Fruit fly (Drosophila melanogaster) whole organism, prepupa: ENCODE measurements around the gene Sox100B.
A peak's percentile ranks its signal among the peaks of the same experiment; 100 is the strongest.

Experiments
- Blimp-1 ChIP-seq: fragments of 200-800 bp; sonication (Bioruptor generic); optimal IDR thresholded peaks from 3 replicates; lab custom pipeline; 2017; ENCODE audit warnings: missing biosample characterization, missing genetic modification characterization, mild to moderate bottlenecking, moderate library complexity, missing genetic modification reagents
- CG10631 ChIP-seq: fragments of 200-800 bp; sonication (Bioruptor generic); optimal IDR thresholded peaks from 2 replicates; lab custom pipeline; 2016; ENCODE audit warnings: missing biosample characterization, missing genetic modification characterization
- CG11762 ChIP-seq: fragments of 200-800 bp; sonication (Bioruptor generic); optimal IDR thresholded peaks from 3 replicates; lab custom pipeline; 2016; ENCODE audit warnings: missing biosample characterization, missing genetic modification characterization; ENCODE audit not compliant: insufficient read depth
- CG11902 ChIP-seq: fragments of 200-800 bp; sonication (Bioruptor generic); optimal IDR thresholded peaks from 3 replicates; lab custom pipeline; 2016; ENCODE audit warnings: missing biosample characterization, missing genetic modification characterization
- CG15336 ChIP-seq: fragments of 200-800 bp; sonication (Bioruptor generic); IDR thresholded peaks from 2 replicates; pipeline ENCODE4 v1.3.6; 2022; ENCODE audit warnings: missing biosample characterization, missing genetic modification characterization
- CG1621 ChIP-seq: fragments of 200-800 bp; sonication (Bioruptor generic); optimal IDR thresholded peaks from 3 replicates; lab custom pipeline; 2018; ENCODE audit warnings: missing biosample characterization, mild to moderate bottlenecking, missing genetic modification characterization
- CG16779 ChIP-seq: fragments of 200-800 bp; sonication (Bioruptor generic); optimal IDR thresholded peaks from 3 replicates; lab custom pipeline; 2017; ENCODE audit warnings: missing biosample characterization, mild to moderate bottlenecking, missing genetic modification characterization
- CG31627 ChIP-seq: fragments of 200-800 bp; sonication (Bioruptor generic); optimal IDR thresholded peaks from 3 replicates; lab custom pipeline; 2016; ENCODE audit warnings: missing biosample characterization, missing genetic modification characterization
- CG32006 ChIP-seq: fragments of 200-800 bp; sonication (Bioruptor generic); optimal IDR thresholded peaks from 3 replicates; lab custom pipeline; 2017; ENCODE audit warnings: missing biosample characterization, mild to moderate bottlenecking, missing genetic modification characterization
- CG6276 ChIP-seq: fragments of 200-800 bp; sonication (Bioruptor generic); optimal IDR thresholded peaks from 2 replicates; lab custom pipeline; 2017; ENCODE audit warnings: missing biosample characterization, mild to moderate bottlenecking, missing genetic modification characterization
- CG6854 ChIP-seq: fragments of 200-800 bp; sonication (Bioruptor generic); optimal IDR thresholded peaks from 2 replicates; lab custom pipeline; 2017; ENCODE audit warnings: missing biosample characterization, mild to moderate bottlenecking, missing genetic modification characterization
- CG7368 ChIP-seq: fragments of 200-800 bp; sonication (Bioruptor generic); optimal IDR thresholded peaks from 3 replicates; lab custom pipeline; 2016; ENCODE audit warnings: missing biosample characterization, missing genetic modification characterization
- CG8119 ChIP-seq: fragments of 200-800 bp; sonication (Bioruptor generic); IDR thresholded peaks from 3 replicates; pipeline ENCODE4 v1.3.6; 2022; ENCODE audit warnings: missing biosample characterization, missing genetic modification characterization
- CG8319 ChIP-seq: fragments of 200-800 bp; sonication (Bioruptor generic); optimal IDR thresholded peaks from 3 replicates; lab custom pipeline; 2016; ENCODE audit warnings: missing biosample characterization, missing genetic modification characterization
- Eip75B ChIP-seq: fragments of 200-800 bp; sonication (Bioruptor generic); optimal IDR thresholded peaks from 3 replicates; lab custom pipeline; 2016; ENCODE audit warnings: missing biosample characterization, missing genetic modification characterization
- Eip78C ChIP-seq: fragments of 200-800 bp; sonication (Bioruptor generic); peaks from one replicate; lab custom pipeline; 2016; ENCODE audit warnings: missing biosample characterization, missing genetic modification characterization
- Ets21C ChIP-seq: fragments of 200-800 bp; sonication (Bioruptor generic); optimal IDR thresholded peaks from 3 replicates; lab custom pipeline; 2016; ENCODE audit warnings: missing biosample characterization, missing genetic modification characterization
- Ets96B ChIP-seq: fragments of 200-800 bp; optimal IDR thresholded peaks from 2 replicates; lab custom pipeline; 2019; ENCODE audit warnings: missing biosample characterization, mild to moderate bottlenecking, missing genetic modification characterization, moderate library complexity
- Hr39 ChIP-seq: fragments of 200-800 bp; sonication (Bioruptor generic); optimal IDR thresholded peaks from 2 replicates; lab custom pipeline; 2016; ENCODE audit warnings: missing biosample characterization, missing genetic modification characterization
- Lpt ChIP-seq: fragments of 200-800 bp; sonication (Bioruptor generic); optimal IDR thresholded peaks from 3 replicates; lab custom pipeline; 2016; ENCODE audit warnings: missing biosample characterization, missing genetic modification characterization
- Met ChIP-seq: fragments of 200-800 bp; sonication (Bioruptor generic); optimal IDR thresholded peaks from 3 replicates; lab custom pipeline; 2016; ENCODE audit warnings: missing biosample characterization, missing genetic modification characterization
- Smox ChIP-seq: fragments of 200-800 bp; sonication (Bioruptor generic); optimal IDR thresholded peaks from 3 replicates; lab custom pipeline; 2016; ENCODE audit warnings: missing biosample characterization, missing genetic modification characterization
- Sox14 ChIP-seq: fragments of 200-800 bp; sonication (Bioruptor generic); optimal IDR thresholded peaks from 3 replicates; lab custom pipeline; 2016; ENCODE audit warnings: missing biosample characterization, missing genetic modification characterization
- Sox15 ChIP-seq: fragments of 200-800 bp; sonication (Bioruptor generic); optimal IDR thresholded peaks from 3 replicates; lab custom pipeline; 2016; ENCODE audit warnings: missing biosample characterization, missing genetic modification characterization
- achi ChIP-seq: fragments of 200-800 bp; sonication (Bioruptor generic); optimal IDR thresholded peaks from 3 replicates; lab custom pipeline; 2016; ENCODE audit warnings: missing biosample characterization, missing genetic modification characterization
- acj6 ChIP-seq: fragments of 200-800 bp; sonication (Bioruptor generic); optimal IDR thresholded peaks from 3 replicates; lab custom pipeline; 2016; ENCODE audit warnings: missing biosample characterization, missing genetic modification characterization
- dsx ChIP-seq: fragments of 200-800 bp; optimal IDR thresholded peaks from 3 replicates; lab custom pipeline; 2019; ENCODE audit warnings: missing biosample characterization, mild to moderate bottlenecking, missing genetic modification characterization, moderate library complexity; ENCODE audit not compliant: poor library complexity, severe bottlenecking
- eg ChIP-seq: fragments of 200-800 bp; sonication (Bioruptor generic); IDR thresholded peaks from 3 replicates; pipeline ENCODE4 v1.3.6; 2022; ENCODE audit warnings: missing biosample characterization, missing genetic modification characterization
- esn ChIP-seq: fragments of 200-800 bp; sonication (Bioruptor generic); optimal IDR thresholded peaks from 2 replicates; lab custom pipeline; 2016; ENCODE audit warnings: missing biosample characterization, mild to moderate bottlenecking, missing genetic modification characterization, moderate library complexity
- fkh ChIP-seq: fragments of 200-800 bp; sonication (Bioruptor generic); optimal IDR thresholded peaks from 3 replicates; lab custom pipeline; 2017; ENCODE audit warnings: missing biosample characterization, mild to moderate bottlenecking, missing genetic modification characterization, moderate library complexity
- lz ChIP-seq: fragments of 200-800 bp; sonication (Bioruptor generic); optimal IDR thresholded peaks from 3 replicates; lab custom pipeline; 2016; ENCODE audit warnings: missing biosample characterization, missing genetic modification characterization
- net ChIP-seq: fragments of 200-800 bp; sonication (Bioruptor generic); optimal IDR thresholded peaks from 3 replicates; lab custom pipeline; 2016; ENCODE audit warnings: missing biosample characterization, missing genetic modification characterization
- pdm3 ChIP-seq: fragments of 200-800 bp; sonication (Bioruptor generic); optimal IDR thresholded peaks from 3 replicates; lab custom pipeline; 2016; ENCODE audit warnings: missing biosample characterization, missing genetic modification characterization
- ss ChIP-seq, 2 experiments: fragments of 200-800 bp; sonication (Bioruptor generic); optimal IDR thresholded peaks; 2 replicates in 1 of 2; 3 replicates in 1 of 2; lab custom pipeline; 2017 to 2018; ENCODE audit warnings: mild to moderate bottlenecking in 2 of 2, missing biosample characterization in 2 of 2, missing genetic modification characterization in 2 of 2, moderate library complexity in 1 of 2
- svp ChIP-seq: fragments of 200-800 bp; sonication (Bioruptor generic); peaks from one replicate; lab custom pipeline; 2016; ENCODE audit warnings: missing biosample characterization, missing genetic modification characterization
- topi ChIP-seq: fragments of 200-800 bp; sonication (Bioruptor generic); optimal IDR thresholded peaks from 3 replicates; lab custom pipeline; 2016; ENCODE audit warnings: missing biosample characterization, missing genetic modification characterization
- vri ChIP-seq: fragments of 200-800 bp; sonication (Bioruptor generic); optimal IDR thresholded peaks from 3 replicates; lab custom pipeline; 2016; ENCODE audit warnings: missing biosample characterization, mild to moderate bottlenecking, missing genetic modification characterization

Sox100B gene

dm6 chr3R:31038473-31039424 is 26.3 kb upstream of the Sox100B start, which contains the start of gene CanA1:
Gene CanA1, plus strand, starts transcription at chr3R:31039374.
- TF ChIP-seq Smox (GFP tag; lab: Kevin White, UChicago) (no peak), CG15336 (GFP tag; lab: Robert Waterston, UW) (0 out of 2 replicates have a peak, but pooled peaks have one; percentile 17), eg (peak; percentile 47; the same call in 1 of the 3 replicates), CG8119 (GFP tag; lab: Robert Waterston, UW) (0 out of 3 replicates have a peak, but pooled peaks have one; percentile 31), CG11902 (GFP tag; lab: Kevin White, UChicago) (no peak)

dm6 chr3R:31045005-31045404 is 20.0 kb upstream of the Sox100B start, which contains the start of gene CG33920:
Gene CG33920, minus strand, starts transcription at chr3R:31045105.
- TF ChIP-seq lz (GFP tag; lab: Kevin White, UChicago) (no peak), topi (GFP tag; lab: Kevin White, UChicago) (no peak), CG6854 (GFP tag; lab: Kevin White, UChicago) (no peak), Blimp-1 (no peak), esn (no peak), CG31627 (GFP tag; lab: Kevin White, UChicago) (no peak), Hr39 (GFP tag; lab: Kevin White, UChicago) (no peak)

dm6 chr3R:31048629-31049028 is 16.4 kb upstream of the Sox100B start, which contains the start of gene Alp4:
Gene Alp4, plus strand, starts transcription at chr3R:31048929.
- TF ChIP-seq achi (GFP tag; lab: Kevin White, UChicago) (no peak), CG11762 (GFP tag; lab: Kevin White, UChicago) (no peak), acj6 (GFP tag; lab: Kevin White, UChicago) (no peak), dsx (GFP tag; lab: Kevin White, UChicago) (no peak), Hr39 (GFP tag; lab: Kevin White, UChicago) (no peak), CG1621 (no peak), Ets21C (GFP tag; lab: Kevin White, UChicago) (no peak), Blimp-1 (no peak), net (GFP tag; lab: Kevin White, UChicago) (no peak), Ets96B (tag; lab: Kevin White, UChicago) (no peak), CG32006 (GFP tag; lab: Kevin White, UChicago) (no peak), lz (GFP tag; lab: Kevin White, UChicago) (no peak), CG8319 (GFP tag; lab: Kevin White, UChicago) (no peak), Eip78C (no peak), CG11902 (GFP tag; lab: Kevin White, UChicago) (no peak), Lpt (GFP tag; lab: Kevin White, UChicago) (no peak), pdm3 (GFP tag; lab: Kevin White, UChicago) (no peak), CG7368 (GFP tag; lab: Kevin White, UChicago) (no peak), svp (GFP tag; lab: Kevin White, UChicago) (no peak)

- peak; percentile 56 for TF ChIP-seq Eip78C
- peak; percentile 9 for TF ChIP-seq CG31627 (GFP tag; lab: Kevin White, UChicago)
- TF ChIP-seq acj6 (GFP tag; lab: Kevin White, UChicago) = no peak
These were observed 11.2 kb upstream of the Sox100B start, which contains the start of gene Chchd3 for dm6 chr3R:31053784-31054221. Gene Chchd3, minus strand, starts transcription at chr3R:31053915.

dm6 chr3R:31059036-31059806 is 5.8 kb upstream of the Sox100B start:
- TF ChIP-seq vri (GFP tag; lab: Kevin White, UChicago) = peak; percentile 68
- TF ChIP-seq CG8319 (GFP tag; lab: Kevin White, UChicago) = peak; percentile 83
- peak; percentile 82 for TF ChIP-seq Sox15 (GFP tag; lab: Kevin White, UChicago)
- TF ChIP-seq CG31627 (GFP tag; lab: Kevin White, UChicago) = peak; percentile 85
- no peak for TF ChIP-seq CG16779 (tag; lab: Kevin White, UChicago)
- TF ChIP-seq achi (GFP tag; lab: Kevin White, UChicago) = peak; percentile 89
- peak; percentile 76 for TF ChIP-seq fkh (GFP tag; lab: Kevin White, UChicago)
- TF ChIP-seq Eip78C = peak; percentile 95
- TF ChIP-seq svp (GFP tag; lab: Kevin White, UChicago) = peak; percentile 93
- TF ChIP-seq CG6276 (GFP tag; lab: Kevin White, UChicago) = no peak
- TF ChIP-seq ss (GFP tag; optimal IDR thresholded peaks at IDR 0.05; lab: Kevin White, UChicago) = peak in 1 of 2 experiments; percentile 86
- TF ChIP-seq topi (GFP tag; lab: Kevin White, UChicago) = peak; percentile 90
- peak; percentile 77 for TF ChIP-seq Eip75B (GFP tag; lab: Kevin White, UChicago)
- TF ChIP-seq Met (GFP tag; lab: Kevin White, UChicago) = peak; percentile 89
- TF ChIP-seq CG1621 = peak; percentile 62
- peak; percentile 86 for TF ChIP-seq CG10631
- TF ChIP-seq CG6854 (GFP tag; lab: Kevin White, UChicago) = peak; percentile 76
- peak; percentile 90 for TF ChIP-seq CG32006 (GFP tag; lab: Kevin White, UChicago)
- TF ChIP-seq Sox14 (GFP tag; lab: Kevin White, UChicago) = peak; percentile 75
